Worm (Caenorhabditis elegans) whole organism, mixed stage, embryonic: ENCODE results near the gene C48B4.6.

ENCODE experiments used
- blmp-1 ChIP-seq: fragments of 150-350 bp; optimal IDR thresholded peaks from 2 replicates; lab custom pipeline; 2014; ENCODE audit warnings: missing biosample characterization, missing genetic modification characterization
- ham-2 ChIP-seq: fragments of 200-800 bp; sonication (Bioruptor generic); optimal IDR thresholded peaks from 2 replicates; lab custom pipeline; 2018; ENCODE audit warnings: mild to moderate bottlenecking, missing genetic modification characterization, missing compliant biosample characterization

- TF ChIP-seq ham-2 (GFP tag; lab: Kevin White, UChicago): no peak
- no peak for TF ChIP-seq blmp-1 (tag; lab: Kevin White, UChicago)
These were observed 38.7 kb upstream of the C48B4.6 start, which contains the start of gene C48B4.12 for ce11 chrIII:9597044-9597443.
